Fruit fly (Drosophila melanogaster) whole organism, embryonic: ENCODE results near the gene Vps4.

Source experiments
- ATbp ChIP-seq: fragments of 200-800 bp; sonication (Bioruptor generic); optimal IDR thresholded peaks from 2 replicates; lab custom pipeline; 2017; ENCODE audit warnings: missing biosample characterization, mild to moderate bottlenecking, missing genetic modification characterization, missing genetic modification reagents
- Adf1 ChIP-seq: fragments of 200-800 bp; sonication (Bioruptor generic); IDR thresholded peaks from 2 replicates; pipeline ENCODE4 v1.3.6; 2022; ENCODE audit warnings: missing biosample characterization, missing genetic modification characterization
- CG10274 ChIP-seq: fragments of 200-800 bp; sonication (Bioruptor generic); optimal IDR thresholded peaks from 3 replicates; lab custom pipeline; 2017; ENCODE audit warnings: missing biosample characterization, mild to moderate bottlenecking, missing genetic modification characterization
- CG10959 ChIP-seq: fragments of 200-800 bp; sonication (Bioruptor generic); IDR thresholded peaks from 2 replicates; pipeline ENCODE4 v1.3.6; 2022; ENCODE audit warnings: missing biosample characterization, missing genetic modification characterization
- CG11456 ChIP-seq: fragments of 200-800 bp; sonication (Bioruptor generic); IDR thresholded peaks from 3 replicates; pipeline ENCODE4 v1.3.6; 2022; ENCODE audit warnings: missing biosample characterization, missing genetic modification characterization
- CG13123 ChIP-seq: fragments of 200-800 bp; sonication (Bioruptor generic); optimal IDR thresholded peaks from 2 replicates; lab custom pipeline; 2016; ENCODE audit warnings: missing biosample characterization, missing genetic modification characterization
- CG17612 ChIP-seq: fragments of 200-800 bp; sonication (Bioruptor generic); IDR thresholded peaks from 2 replicates; pipeline ENCODE4 v1.3.6; 2022; ENCODE audit warnings: missing biosample characterization, missing genetic modification characterization
- CG18476 ChIP-seq: fragments of 200-800 bp; sonication (Bioruptor generic); optimal IDR thresholded peaks from 2 replicates; lab custom pipeline; 2016; ENCODE audit warnings: missing biosample characterization, mild to moderate bottlenecking, missing genetic modification characterization
- CG2116 ChIP-seq: fragments of 200-800 bp; sonication (Bioruptor generic); optimal IDR thresholded peaks from 3 replicates; lab custom pipeline; 2018; ENCODE audit warnings: missing biosample characterization, mild to moderate bottlenecking, missing genetic modification characterization
- CG2889 ChIP-seq: fragments of 200-800 bp; sonication (Bioruptor generic); IDR thresholded peaks from 3 replicates; pipeline ENCODE4 v1.3.6; 2022; ENCODE audit warnings: missing biosample characterization, missing genetic modification characterization
- CG31365 ChIP-seq: fragments of 200-800 bp; sonication (Bioruptor generic); optimal IDR thresholded peaks from 2 replicates; lab custom pipeline; 2018; ENCODE audit warnings: missing biosample characterization, mild to moderate bottlenecking, missing genetic modification characterization
- CG34422 ChIP-seq: fragments of 200-800 bp; sonication (Bioruptor generic); IDR thresholded peaks from 3 replicates; pipeline ENCODE4 v1.3.6; 2022; ENCODE audit warnings: missing biosample characterization, missing genetic modification characterization
- CG4404 ChIP-seq: fragments of 200-800 bp; sonication (Bioruptor generic); IDR thresholded peaks from 2 replicates; pipeline ENCODE4 v1.3.6; 2022; ENCODE audit warnings: missing biosample characterization, missing genetic modification characterization
- CG4854 ChIP-seq: fragments of 200-800 bp; sonication (Bioruptor generic); optimal IDR thresholded peaks from 2 replicates; lab custom pipeline; 2016; ENCODE audit warnings: missing biosample characterization, missing genetic modification characterization, inconsistent platforms
- CG7745 ChIP-seq: fragments of 200-800 bp; sonication (Bioruptor generic); optimal IDR thresholded peaks from 2 replicates; lab custom pipeline; 2018; ENCODE audit warnings: missing biosample characterization, mild to moderate bottlenecking, missing genetic modification characterization, moderate library complexity
- CG8089 ChIP-seq: fragments of 200-800 bp; sonication (Bioruptor generic); optimal IDR thresholded peaks from 3 replicates; lab custom pipeline; 2016; ENCODE audit warnings: missing biosample characterization, missing genetic modification characterization
- CG9609 ChIP-seq: fragments of 200-800 bp; sonication (Bioruptor generic); optimal IDR thresholded peaks from 3 replicates; lab custom pipeline; 2016; ENCODE audit warnings: missing biosample characterization, missing genetic modification characterization
- CoRest ChIP-seq: fragments of 200-800 bp; sonication (Bioruptor generic); optimal IDR thresholded peaks from 3 replicates; lab custom pipeline; 2018; ENCODE audit warnings: missing biosample characterization, mild to moderate bottlenecking, missing genetic modification characterization, moderate library complexity
- Drgx ChIP-seq: fragments of 200-800 bp; sonication (Bioruptor generic); IDR thresholded peaks from 2 replicates; pipeline ENCODE4 v1.3.6; 2022; ENCODE audit warnings: missing biosample characterization, missing genetic modification characterization
- Ets65A ChIP-seq: fragments of 200-800 bp; sonication (Bioruptor generic); peaks from one replicate; lab custom pipeline; 2016; ENCODE audit warnings: missing biosample characterization, missing genetic modification characterization
- Gug ChIP-seq: fragments of 200-800 bp; sonication (Bioruptor generic); IDR thresholded peaks from 4 replicates; pipeline ENCODE4 v1.3.6; 2022; ENCODE audit warnings: missing biosample characterization, missing genetic modification characterization
- Hmr ChIP-seq: fragments of 200-800 bp; sonication (Bioruptor generic); optimal IDR thresholded peaks from 3 replicates; lab custom pipeline; 2017; ENCODE audit warnings: mild to moderate bottlenecking, missing biosample characterization, missing genetic modification reagents, missing genetic modification characterization
- MBD-R2 ChIP-seq: fragments of 200-800 bp; sonication (Bioruptor generic); IDR thresholded peaks from 2 replicates; pipeline ENCODE4 v1.3.6; 2022; ENCODE audit warnings: missing biosample characterization, missing genetic modification characterization
- MESR4 ChIP-seq: fragments of 200-800 bp; sonication (Bioruptor generic); optimal IDR thresholded peaks from 2 replicates; lab custom pipeline; 2018; ENCODE audit warnings: missing biosample characterization, mild to moderate bottlenecking, missing genetic modification characterization, moderate library complexity
- Mes4 ChIP-seq: fragments of 200-800 bp; sonication (Bioruptor generic); optimal IDR thresholded peaks from 2 replicates; lab custom pipeline; 2016; ENCODE audit warnings: missing biosample characterization, missing genetic modification characterization
- NC2α ChIP-seq: fragments of 200-800 bp; sonication (Bioruptor generic); optimal IDR thresholded peaks from 2 replicates; lab custom pipeline; 2016; ENCODE audit warnings: missing biosample characterization, missing genetic modification characterization
- Nf-YB ChIP-seq: fragments of 200-800 bp; sonication (Bioruptor generic); optimal IDR thresholded peaks from 3 replicates; lab custom pipeline; 2019; ENCODE audit warnings: missing biosample characterization, mild to moderate bottlenecking, missing genetic modification characterization, moderate library complexity
- Pdp1 ChIP-seq, 2 experiments: fragments of 200-800 bp; sonication (Bioruptor generic); optimal IDR thresholded peaks; 3 replicates each; lab custom pipeline; 2016; ENCODE audit warnings: missing biosample characterization in 2 of 2, missing genetic modification characterization in 2 of 2, mild to moderate bottlenecking in 1 of 2, moderate library complexity in 1 of 2
- Side ChIP-seq: fragments of 200-800 bp; sonication (Bioruptor generic); optimal IDR thresholded peaks from 2 replicates; lab custom pipeline; 2016; ENCODE audit warnings: missing biosample characterization, missing genetic modification characterization
- Xbp1 ChIP-seq: fragments of 200-800 bp; sonication (Bioruptor generic); optimal IDR thresholded peaks from 3 replicates; lab custom pipeline; 2016; ENCODE audit warnings: missing biosample characterization, mild to moderate bottlenecking, missing genetic modification characterization
- al ChIP-seq: fragments of 200-800 bp; sonication (Bioruptor generic); IDR thresholded peaks from 2 replicates; pipeline ENCODE4 v1.3.6; 2022; ENCODE audit warnings: missing biosample characterization, missing genetic modification characterization
- ara ChIP-seq: fragments of 200-800 bp; sonication (Bioruptor generic); IDR thresholded peaks from 2 replicates; pipeline ENCODE4 v1.3.6; 2022; ENCODE audit warnings: missing biosample characterization, missing genetic modification characterization
- ato ChIP-seq: fragments of 200-800 bp; sonication (Bioruptor generic); IDR thresholded peaks from 2 replicates; pipeline ENCODE4 v1.3.6; 2022; ENCODE audit warnings: missing biosample characterization, missing genetic modification characterization; ENCODE audit not compliant: partially characterized antibody
- bigmax ChIP-seq: fragments of 200-800 bp; sonication (Bioruptor generic); optimal IDR thresholded peaks from 2 replicates; lab custom pipeline; 2018; ENCODE audit warnings: missing biosample characterization, mild to moderate bottlenecking, missing genetic modification characterization
- cad ChIP-seq: fragments of >200 bp; optimal IDR thresholded peaks from 2 replicates; lab custom pipeline; 2017; ENCODE audit warnings: missing biosample characterization, missing genetic modification characterization
- cg ChIP-seq: fragments of 200-800 bp; sonication (Bioruptor generic); optimal IDR thresholded peaks from 3 replicates; lab custom pipeline; 2019; ENCODE audit warnings: missing biosample characterization, mild to moderate bottlenecking, missing genetic modification characterization, moderate library complexity
- chif ChIP-seq, 2 experiments: fragments of 200-800 bp; sonication (Bioruptor generic); optimal IDR thresholded peaks; 3 replicates each; lab custom pipeline; 2016; ENCODE audit warnings: missing biosample characterization in 2 of 2, missing genetic modification characterization in 2 of 2
- chn ChIP-seq: fragments of 200-800 bp; sonication (Bioruptor generic); optimal IDR thresholded peaks from 2 replicates; lab custom pipeline; 2016; ENCODE audit warnings: missing biosample characterization, missing genetic modification characterization
- disco-r ChIP-seq: fragments of 200-800 bp; sonication (Bioruptor generic); optimal IDR thresholded peaks from 2 replicates; lab custom pipeline; 2016; ENCODE audit warnings: missing biosample characterization, missing genetic modification characterization
- eyg ChIP-seq: fragments of 200-800 bp; sonication (Bioruptor generic); optimal IDR thresholded peaks from 3 replicates; lab custom pipeline; 2016; ENCODE audit warnings: missing biosample characterization, missing genetic modification characterization
- ind ChIP-seq: fragments of 200-800 bp; sonication (Bioruptor generic); optimal IDR thresholded peaks from 3 replicates; lab custom pipeline; 2016; ENCODE audit warnings: missing biosample characterization, missing genetic modification characterization
- klu ChIP-seq: fragments of 200-800 bp; sonication (Bioruptor generic); IDR thresholded peaks from 2 replicates; pipeline ENCODE4 v1.3.6; 2022; ENCODE audit warnings: missing biosample characterization, missing genetic modification characterization
- nau ChIP-seq: fragments of 200-800 bp; sonication (Bioruptor generic); optimal IDR thresholded peaks from 3 replicates; lab custom pipeline; 2017; ENCODE audit warnings: missing biosample characterization, mild to moderate bottlenecking, missing genetic modification characterization, missing genetic modification reagents
- org-1 ChIP-seq: fragments of 200-800 bp; sonication (Bioruptor generic); optimal IDR thresholded peaks from 2 replicates; lab custom pipeline; 2017; ENCODE audit warnings: missing biosample characterization, missing genetic modification characterization
- p53 ChIP-seq: fragments of 200-800 bp; sonication (Bioruptor generic); optimal IDR thresholded peaks from 2 replicates; lab custom pipeline; 2016; ENCODE audit warnings: missing biosample characterization, missing genetic modification characterization
- pb ChIP-seq: fragments of 200-800 bp; sonication (Bioruptor generic); optimal IDR thresholded peaks from 3 replicates; lab custom pipeline; 2016; ENCODE audit warnings: missing biosample characterization, missing genetic modification characterization
- pros ChIP-seq: fragments of 200-800 bp; sonication (Bioruptor generic); optimal IDR thresholded peaks from 3 replicates; lab custom pipeline; 2019; ENCODE audit warnings: missing biosample characterization, mild to moderate bottlenecking, missing genetic modification characterization, moderate library complexity
- shn ChIP-seq: fragments of 200-800 bp; sonication (Bioruptor generic); optimal IDR thresholded peaks from 3 replicates; lab custom pipeline; 2016; ENCODE audit warnings: missing biosample characterization, missing genetic modification characterization
- sima ChIP-seq: fragments of 200-800 bp; sonication (Bioruptor generic); optimal IDR thresholded peaks from 2 replicates; lab custom pipeline; 2016; ENCODE audit warnings: missing biosample characterization, missing genetic modification characterization
- slou ChIP-seq: fragments of 200-800 bp; sonication (Bioruptor generic); optimal IDR thresholded peaks from 3 replicates; lab custom pipeline; 2016; ENCODE audit warnings: missing biosample characterization, missing genetic modification characterization
- slp2 ChIP-seq: fragments of 200-800 bp; sonication (Bioruptor generic); optimal IDR thresholded peaks from 2 replicates; lab custom pipeline; 2016; ENCODE audit warnings: missing biosample characterization, missing genetic modification characterization
- tgo ChIP-seq: fragments of 200-800 bp; sonication (Bioruptor generic); IDR thresholded peaks from 3 replicates; pipeline ENCODE4 v1.3.6; 2022; ENCODE audit warnings: missing biosample characterization, missing genetic modification characterization
- wor ChIP-seq: fragments of 200-800 bp; sonication (Bioruptor generic); IDR thresholded peaks from 2 replicates; pipeline ENCODE4 v1.3.6; 2022; ENCODE audit warnings: missing biosample characterization, missing genetic modification characterization

Vps4 gene

DNA sequence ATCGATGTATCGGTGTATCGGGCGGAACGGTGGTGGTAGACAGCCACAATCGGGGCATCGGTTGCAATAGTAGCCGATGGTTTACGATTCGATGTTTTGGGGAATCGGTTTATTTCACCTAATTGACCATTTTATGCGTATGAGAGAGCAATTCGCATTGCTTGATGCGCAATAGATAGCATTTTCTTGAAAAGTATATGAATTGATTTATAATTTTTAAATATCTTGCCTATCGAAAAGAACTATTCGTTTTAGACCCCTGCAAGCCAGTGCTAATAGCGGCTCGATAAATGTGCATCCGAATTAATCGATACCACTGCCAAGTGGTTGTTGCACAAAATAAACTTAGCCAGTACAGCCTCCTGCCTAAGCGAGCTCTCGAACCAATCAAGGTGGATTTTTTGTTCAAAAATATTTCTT, 20.3 kb upstream of the Vps4 start, which contains the start of gene mnb (continued):
- TF ChIP-seq tgo (no peak), eyg (GFP tag; lab: Kevin White, UChicago) (no peak), cad (GFP tag; lab: Kevin White, UChicago) (no peak), CG34422 (no peak), ind (GFP tag; lab: Kevin White, UChicago) (peak; percentile 21), shn (GFP tag; lab: Kevin White, UChicago) (no peak), ara (GFP tag; lab: Robert Waterston, UW) (no peak), CG7745 (tag; lab: Kevin White, UChicago) (no peak), CG31365 (tag; lab: Kevin White, UChicago) (no peak), CG10959 (no peak), CG13123 (no peak), slou (GFP tag; lab: Kevin White, UChicago) (peak; percentile 11), MBD-R2 (GFP tag; lab: Robert Waterston, UW) (no peak), Ets65A (GFP tag; lab: Kevin White, UChicago) (peak; percentile 94), CG11456 (GFP tag; lab: Robert Waterston, UW) (peak; percentile 8; the same call in 1 of the 3 replicates), Drgx (GFP tag; lab: Robert Waterston, UW) (no peak), bigmax (GFP tag; lab: Kevin White, UChicago) (no peak), MESR4 (GFP tag; lab: Kevin White, UChicago) (no peak), CG8089 (GFP tag; lab: Kevin White, UChicago) (peak; percentile 3), nau (GFP tag; lab: Kevin White, UChicago) (no peak), pb (GFP tag; lab: Kevin White, UChicago) (no peak), pros (GFP tag; lab: Kevin White, UChicago) (no peak), Adf1 (GFP tag; lab: Robert Waterston, UW) (no peak), org-1 (GFP tag; lab: Kevin White, UChicago) (no peak), Pdp1 (GFP tag; optimal IDR thresholded peaks at IDR 0.05; lab: Kevin White, UChicago) (peak in 1 of 2 experiments; percentile 9), CG18476 (no peak), CoRest (tag; lab: Kevin White, UChicago) (peak; percentile 55), CG9609 (GFP tag; lab: Kevin White, UChicago) (no peak), p53 (GFP tag; lab: Kevin White, UChicago) (no peak), CG10274 (GFP tag; lab: Kevin White, UChicago) (no peak), ATbp (GFP tag; lab: Kevin White, UChicago) (no peak), CG17612 (GFP tag; lab: Robert Waterston, UW) (no peak), Nf-YB (GFP tag; lab: Kevin White, UChicago) (no peak), CG4404 (GFP tag; lab: Robert Waterston, UW) (no peak), Side (no peak), Xbp1 (no peak), CG2116 (GFP tag; lab: Kevin White, UChicago) (peak; percentile 91), disco-r (GFP tag; lab: Kevin White, UChicago) (no peak), klu (GFP tag; lab: Robert Waterston, UW) (no peak), Gug (GFP tag; lab: Robert Waterston, UW) (peak; percentile 61; the same call in 2 of the 4 replicates), CG4854 (GFP tag; lab: Kevin White, UChicago) (no peak), cg (GFP tag; lab: Kevin White, UChicago) (no peak), slp2 (GFP tag; lab: Kevin White, UChicago) (no peak), sima (GFP tag; lab: Kevin White, UChicago) (no peak), Mes4 (GFP tag; lab: Kevin White, UChicago) (peak; percentile 24), wor (GFP tag; lab: Robert Waterston, UW) (no peak), ato (peak; percentile 99), chn (GFP tag; lab: Kevin White, UChicago) (no peak), NC2α (no peak), Hmr (GFP tag; lab: Kevin White, UChicago) (peak; percentile 56), CG2889 (GFP tag; lab: Robert Waterston, UW) (no peak), chif (GFP tag; optimal IDR thresholded peaks at IDR 0.05; lab: Kevin White, UChicago) (no peak), al (no peak)
